Worm (Caenorhabditis elegans): Measurements from ENCODE around the gene R05A10.2.

DNA sequence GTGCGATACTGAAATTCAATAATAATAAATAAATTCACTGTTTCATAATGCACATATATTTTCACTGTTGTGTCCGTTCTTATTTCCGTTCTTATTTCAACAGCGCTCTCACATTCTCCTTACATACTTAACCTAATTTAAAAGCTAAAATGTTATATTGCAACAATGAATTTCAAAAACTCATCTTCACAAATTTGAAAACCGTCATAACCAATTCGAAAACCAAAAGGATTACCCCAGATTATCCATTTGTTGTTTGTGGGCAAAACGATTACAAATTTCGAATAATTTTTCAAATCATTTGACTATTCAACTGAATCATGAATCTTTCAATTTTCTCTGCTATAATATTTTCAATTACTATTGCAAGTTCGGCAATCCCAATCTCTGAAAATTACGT, 4.9 kb upstream of the R05A10.2 start, which contains the start of gene R05A10.4:
- no peak for TF ChIP-seq lsy-2 (tag; optimal IDR thresholded peaks at IDR 0.05)
- no peak for TF ChIP-seq unc-62 (GFP tag; optimal IDR thresholded peaks at IDR 0.05)
- no peak for TF ChIP-seq elt-1 (tag; optimal IDR thresholded peaks at IDR 0.05; ENCODE audit: borderline replicate concordance, insufficient read depth)
- TF ChIP-seq M03D4.4 (tag; optimal IDR thresholded peaks at IDR 0.05): no peak
- TF ChIP-seq drap-1 (GFP tag; optimal IDR thresholded peaks at IDR 0.05): no peak
- TF ChIP-seq snpc-4 (tag; optimal IDR thresholded peaks at IDR 0.05): no peak
